Worm (Caenorhabditis elegans) whole organism, young adult: Measurements from ENCODE around the gene Y49F6B.8.

ENCODE experiments used
- F22D6.2 ChIP-seq: sonication (generic microtip); optimal IDR thresholded peaks from 2 replicates; lab custom pipeline; 2016; ENCODE audit warnings: mild to moderate bottlenecking, missing genetic modification characterization, missing compliant biosample characterization
- ama-1 ChIP-seq, 3 experiments: fragments of 150-350 bp in 1 of 3; sonication (generic microtip) in 2 of 3; optimal IDR thresholded peaks; 2 replicates each; lab custom pipeline; 2014 to 2018; ENCODE audit warnings: missing biosample characterization in 2 of 3, missing genetic modification characterization in 2 of 3, missing genetic modification reagents in 2 of 3
- die-1 ChIP-seq: sonication (generic microtip); optimal IDR thresholded peaks from 2 replicates; lab custom pipeline; 2016; ENCODE audit warnings: missing genotype, mild to moderate bottlenecking, missing genetic modification characterization, missing compliant biosample characterization
- dpl-1 ChIP-seq: fragments of 150-350 bp; optimal IDR thresholded peaks from 2 replicates; lab custom pipeline; 2014; ENCODE audit warnings: missing biosample characterization, missing genetic modification reagents, missing genetic modification characterization
- hrde-1 ChIP-seq: sonication (generic microtip); optimal IDR thresholded peaks from 2 replicates; lab custom pipeline; 2016; ENCODE audit warnings: missing genetic modification characterization, mild to moderate bottlenecking, missing compliant biosample characterization, moderate library complexity, missing genotype, missing genetic modification reagents, borderline replicate concordance
- lin-54 ChIP-seq: fragments of 200-800 bp; sonication (Bioruptor generic); optimal IDR thresholded peaks from 2 replicates; lab custom pipeline; 2018; ENCODE audit warnings: mild to moderate bottlenecking, missing genetic modification characterization, missing compliant biosample characterization
- lsy-27 ChIP-seq: sonication (generic microtip); optimal IDR thresholded peaks from 2 replicates; lab custom pipeline; 2017; ENCODE audit warnings: missing genetic modification characterization, mild to moderate bottlenecking, missing compliant biosample characterization, antibody characterized with exemption, missing genotype, borderline replicate concordance; ENCODE audit not compliant: insufficient read depth
- mes-4 ChIP-seq: sonication (generic microtip); optimal IDR thresholded peaks from 2 replicates; lab custom pipeline; 2016; ENCODE audit warnings: missing genotype, missing genetic modification characterization, missing compliant biosample characterization
- nfyb-1 ChIP-seq: fragments of 200-800 bp; sonication (Bioruptor generic); IDR thresholded peaks from 2 replicates; pipeline ENCODE4 v1.3.6; 2022; ENCODE audit warnings: missing genetic modification reagents, missing genetic modification characterization, missing compliant biosample characterization
- nhr-179 ChIP-seq: sonication (generic microtip); optimal IDR thresholded peaks from 2 replicates; lab custom pipeline; 2016; ENCODE audit warnings: mild to moderate bottlenecking, missing genetic modification characterization, missing compliant biosample characterization
- rec-8 ChIP-seq, 2 experiments: sonication (generic microtip); optimal IDR thresholded peaks; 2 replicates each; lab custom pipeline; 2016; ENCODE audit warnings: mild to moderate bottlenecking in 2 of 2, missing genetic modification characterization in 2 of 2, missing genetic modification reagents in 2 of 2, missing genotype in 2 of 2, missing biosample characterization in 1 of 2, missing compliant biosample characterization in 1 of 2, moderate library complexity in 1 of 2
- snpc-1.1 ChIP-seq: sonication (generic microtip); optimal IDR thresholded peaks from 2 replicates; lab custom pipeline; 2017; ENCODE audit warnings: missing genetic modification characterization, mild to moderate bottlenecking, missing compliant biosample characterization, antibody characterized with exemption, moderate library complexity, missing genotype, missing genetic modification reagents; ENCODE audit not compliant: insufficient read depth
- unc-130 ChIP-seq: sonication (generic microtip); optimal IDR thresholded peaks from 2 replicates; lab custom pipeline; 2016; ENCODE audit warnings: missing genetic modification reagents, missing genetic modification characterization, missing compliant biosample characterization

ce11 chrII:3429400-3429799, 52.1 kb downstream of the Y49F6B.8 start, which contains the start of gene C16C8.18:
- TF ChIP-seq die-1 (no peak), F22D6.2 (tag; lab: Kevin White, UChicago) (no peak), lsy-27 (tag; lab: Kevin White, UChicago) (no peak), ama-1 (optimal IDR thresholded peaks at IDR 0.05; lab: Kevin White, UChicago) (no peak), ama-1 (GFP tag; optimal IDR thresholded peaks at IDR 0.05; lab: Kevin White, UChicago) (no peak), rec-8 (tag; optimal IDR thresholded peaks at IDR 0.05; lab: Kevin White, UChicago) (no peak), snpc-1.1 (tag; lab: Kevin White, UChicago) (no peak), nhr-179 (tag; lab: Kevin White, UChicago) (no peak), nfyb-1 (GFP tag; lab: Robert Waterston, UW) (no peak), mes-4 (tag; lab: Kevin White, UChicago) (no peak), hrde-1 (tag; lab: Kevin White, UChicago) (no peak), lin-54 (GFP tag; lab: Kevin White, UChicago) (no peak), unc-130 (GFP tag; lab: Kevin White, UChicago) (no peak), dpl-1 (GFP tag; lab: Kevin White, UChicago) (no peak)
